Fruit fly (Drosophila melanogaster) whole organism, embryonic: ENCODE data around the gene alpha-Man-Ia.

Experiments used
- Abd-B ChIP-seq: fragments of 200-800 bp; sonication (Bioruptor generic); optimal IDR thresholded peaks from 2 replicates; lab custom pipeline; 2018; ENCODE audit warnings: missing biosample characterization, mild to moderate bottlenecking, missing genetic modification characterization, moderate library complexity
- Antp ChIP-seq: fragments of 200-800 bp; sonication (Bioruptor generic); optimal IDR thresholded peaks from 3 replicates; lab custom pipeline; 2016; ENCODE audit warnings: missing biosample characterization, missing genetic modification characterization
- Atf3 ChIP-seq: fragments of 200-800 bp; sonication (Bioruptor generic); optimal IDR thresholded peaks from 3 replicates; lab custom pipeline; 2016; ENCODE audit warnings: missing biosample characterization, missing genetic modification characterization
- B-H2 ChIP-seq: fragments of 200-800 bp; sonication (Bioruptor generic); optimal IDR thresholded peaks from 2 replicates; lab custom pipeline; 2018; ENCODE audit warnings: missing biosample characterization, mild to moderate bottlenecking, missing genetic modification characterization
- CG10267 ChIP-seq: fragments of 200-800 bp; sonication (Bioruptor generic); optimal IDR thresholded peaks from 2 replicates; lab custom pipeline; 2018; ENCODE audit warnings: missing biosample characterization, mild to moderate bottlenecking, missing genetic modification characterization, moderate library complexity
- CG10543 ChIP-seq: fragments of 200-800 bp; sonication (Bioruptor generic); optimal IDR thresholded peaks from 3 replicates; lab custom pipeline; 2017; ENCODE audit warnings: missing biosample characterization, mild to moderate bottlenecking, missing genetic modification characterization, moderate library complexity
- CG1233 ChIP-seq: fragments of 200-800 bp; sonication (Bioruptor generic); optimal IDR thresholded peaks from 4 replicates; lab custom pipeline; 2018; ENCODE audit warnings: missing biosample characterization, mild to moderate bottlenecking, missing genetic modification characterization
- CG12391 ChIP-seq: fragments of 200-800 bp; sonication (Bioruptor generic); optimal IDR thresholded peaks from 3 replicates; lab custom pipeline; 2018; ENCODE audit warnings: missing biosample characterization, mild to moderate bottlenecking, missing genetic modification characterization, moderate library complexity
- CG13775 ChIP-seq: fragments of 200-800 bp; sonication (Bioruptor generic); optimal IDR thresholded peaks from 3 replicates; lab custom pipeline; 2017; ENCODE audit warnings: missing biosample characterization, mild to moderate bottlenecking, missing genetic modification characterization
- CG18599 ChIP-seq: fragments of 200-800 bp; sonication (Bioruptor generic); optimal IDR thresholded peaks from 3 replicates; lab custom pipeline; 2017; ENCODE audit warnings: missing biosample characterization, missing genetic modification characterization, mild to moderate bottlenecking, moderate library complexity, missing genetic modification reagents
- CG2116 ChIP-seq: fragments of 200-800 bp; sonication (Bioruptor generic); optimal IDR thresholded peaks from 3 replicates; lab custom pipeline; 2018; ENCODE audit warnings: missing biosample characterization, mild to moderate bottlenecking, missing genetic modification characterization
- CG3847 ChIP-seq: fragments of 200-800 bp; sonication (Bioruptor generic); IDR thresholded peaks from 2 replicates; pipeline ENCODE4 v1.3.6; 2022; ENCODE audit warnings: missing biosample characterization, missing genetic modification characterization
- CG7928 ChIP-seq: fragments of 200-800 bp; sonication (Bioruptor generic); optimal IDR thresholded peaks from 2 replicates; lab custom pipeline; 2017; ENCODE audit warnings: missing biosample characterization, mild to moderate bottlenecking, missing genetic modification characterization
- CG8944 ChIP-seq: fragments of 200-800 bp; sonication (Bioruptor generic); optimal IDR thresholded peaks from 3 replicates; lab custom pipeline; 2016; ENCODE audit warnings: missing biosample characterization, missing genetic modification characterization
- CG9727 ChIP-seq: fragments of 200-800 bp; sonication (Bioruptor generic); optimal IDR thresholded peaks from 3 replicates; lab custom pipeline; 2017; ENCODE audit warnings: missing biosample characterization, mild to moderate bottlenecking, missing genetic modification characterization
- Camta ChIP-seq: fragments of 200-800 bp; sonication (Bioruptor generic); optimal IDR thresholded peaks from 2 replicates; lab custom pipeline; 2016; ENCODE audit warnings: missing biosample characterization, missing genetic modification characterization
- Dll ChIP-seq: fragments of 200-800 bp; sonication (Bioruptor generic); IDR thresholded peaks from 4 replicates; pipeline ENCODE4 v1.3.6; 2022; ENCODE audit warnings: missing biosample characterization, missing genetic modification characterization; ENCODE audit not compliant: partially characterized antibody
- Dref ChIP-seq: fragments of 200-800 bp; sonication (Bioruptor generic); IDR thresholded peaks from 2 replicates; pipeline ENCODE4 v1.3.6; 2022; ENCODE audit warnings: missing biosample characterization, missing genetic modification characterization
- HLH54F ChIP-seq: fragments of 200-800 bp; sonication (Bioruptor generic); optimal IDR thresholded peaks from 3 replicates; lab custom pipeline; 2016; ENCODE audit warnings: missing biosample characterization, missing genetic modification characterization
- Jarid2 ChIP-seq: fragments of 200-800 bp; sonication (Bioruptor generic); optimal IDR thresholded peaks from 3 replicates; lab custom pipeline; 2017; ENCODE audit warnings: mild to moderate bottlenecking, missing biosample characterization, missing genetic modification reagents, missing genetic modification characterization
- MBD-R2 ChIP-seq: fragments of 200-800 bp; sonication (Bioruptor generic); IDR thresholded peaks from 2 replicates; pipeline ENCODE4 v1.3.6; 2022; ENCODE audit warnings: missing biosample characterization, missing genetic modification characterization
- Nf-YC ChIP-seq: fragments of 200-800 bp; optimal IDR thresholded peaks from 3 replicates; lab custom pipeline; 2019; ENCODE audit warnings: missing biosample characterization, mild to moderate bottlenecking, missing genetic modification characterization, moderate library complexity
- Oli ChIP-seq: fragments of 200-800 bp; sonication (Bioruptor generic); optimal IDR thresholded peaks from 2 replicates; lab custom pipeline; 2018; ENCODE audit warnings: missing biosample characterization, mild to moderate bottlenecking, missing genetic modification characterization, moderate library complexity
- Opbp ChIP-seq: fragments of 200-800 bp; sonication (Bioruptor generic); IDR thresholded peaks from 3 replicates; pipeline ENCODE4 v1.3.6; 2022; ENCODE audit warnings: missing biosample characterization, missing genetic modification characterization; ENCODE audit not compliant: partially characterized antibody
- Xbp1 ChIP-seq: fragments of 200-800 bp; sonication (Bioruptor generic); optimal IDR thresholded peaks from 3 replicates; lab custom pipeline; 2016; ENCODE audit warnings: missing biosample characterization, mild to moderate bottlenecking, missing genetic modification characterization
- Xrp1 ChIP-seq: fragments of 200-800 bp; sonication (Bioruptor generic); IDR thresholded peaks from 2 replicates; pipeline ENCODE4 v1.3.6; 2022; ENCODE audit warnings: missing biosample characterization, missing genetic modification characterization
- bab2 ChIP-seq: fragments of 200-800 bp; sonication (Bioruptor generic); optimal IDR thresholded peaks from 2 replicates; lab custom pipeline; 2016; ENCODE audit warnings: missing biosample characterization, missing genetic modification characterization
- bsh ChIP-seq, 2 experiments: fragments of 200-800 bp; sonication (Bioruptor generic); optimal IDR thresholded peaks; 2 replicates each; lab custom pipeline; 2017 to 2018; ENCODE audit warnings: mild to moderate bottlenecking in 2 of 2, missing biosample characterization in 2 of 2, missing genetic modification characterization in 2 of 2, moderate library complexity in 1 of 2
- ftz-f1 ChIP-seq: fragments of 200-800 bp; sonication (Bioruptor generic); optimal IDR thresholded peaks from 2 replicates; lab custom pipeline; 2016; ENCODE audit warnings: missing biosample characterization, missing genetic modification characterization
- hbn ChIP-seq: fragments of 200-800 bp; sonication (Bioruptor generic); IDR thresholded peaks from 2 replicates; pipeline ENCODE4 v1.3.6; 2022; ENCODE audit warnings: missing biosample characterization, missing genetic modification characterization; ENCODE audit not compliant: partially characterized antibody
- hkb ChIP-seq, 2 experiments: fragments of 200-800 bp in 1 of 2; fragments of >200 bp in 1 of 2; sonication (Bioruptor generic) in 1 of 2; IDR thresholded peaks in 1 of 2; optimal IDR thresholded peaks in 1 of 2; 2 replicates each; pipeline versions ENCODE4 v1.3.6 to Lab custom; 2017 to 2022; ENCODE audit warnings: missing biosample characterization in 1 of 2, missing genetic modification characterization in 1 of 2
- ind ChIP-seq: fragments of 200-800 bp; sonication (Bioruptor generic); optimal IDR thresholded peaks from 3 replicates; lab custom pipeline; 2016; ENCODE audit warnings: missing biosample characterization, missing genetic modification characterization
- insv ChIP-seq, 2 experiments: fragments of 200-800 bp; sonication (Bioruptor generic); optimal IDR thresholded peaks; 3 replicates each; lab custom pipeline; 2016 to 2018; ENCODE audit warnings: missing biosample characterization in 2 of 2, missing genetic modification characterization in 2 of 2
- inv ChIP-seq: fragments of 200-800 bp; sonication (Bioruptor generic); IDR thresholded peaks from 2 replicates; pipeline ENCODE4 v1.3.6; 2022; ENCODE audit warnings: missing biosample characterization, missing genetic modification characterization; ENCODE audit not compliant: partially characterized antibody
- jumu ChIP-seq: fragments of 200-800 bp; sonication (Bioruptor generic); optimal IDR thresholded peaks from 3 replicates; lab custom pipeline; 2016; ENCODE audit warnings: missing biosample characterization, missing genetic modification characterization
- lola ChIP-seq, 3 experiments: fragments of >200 bp in 2 of 3; fragments of 200-800 bp in 1 of 3; sonication (Bioruptor generic) in 1 of 3; optimal IDR thresholded peaks; 2 replicates each; lab custom pipeline; 2017 to 2019; ENCODE audit warnings: missing biosample characterization in 3 of 3, missing genetic modification characterization in 3 of 3, mild to moderate bottlenecking in 1 of 3, moderate library complexity in 1 of 3
- sima ChIP-seq: fragments of 200-800 bp; sonication (Bioruptor generic); optimal IDR thresholded peaks from 2 replicates; lab custom pipeline; 2016; ENCODE audit warnings: missing biosample characterization, missing genetic modification characterization
- slp2 ChIP-seq: fragments of 200-800 bp; sonication (Bioruptor generic); optimal IDR thresholded peaks from 2 replicates; lab custom pipeline; 2016; ENCODE audit warnings: missing biosample characterization, missing genetic modification characterization
- stwl ChIP-seq: fragments of 200-800 bp; sonication (Bioruptor generic); optimal IDR thresholded peaks from 3 replicates; lab custom pipeline; 2018; ENCODE audit warnings: missing biosample characterization, mild to moderate bottlenecking, missing genetic modification characterization, moderate library complexity
- sug ChIP-seq: fragments of 200-800 bp; optimal IDR thresholded peaks from 2 replicates; lab custom pipeline; 2019; ENCODE audit warnings: missing biosample characterization, mild to moderate bottlenecking, missing genetic modification characterization, moderate library complexity
- tin ChIP-seq: fragments of 200-800 bp; sonication (Bioruptor generic); optimal IDR thresholded peaks from 3 replicates; lab custom pipeline; 2016; ENCODE audit warnings: missing biosample characterization, missing genetic modification characterization
- vvl ChIP-seq: fragments of 200-800 bp; sonication (Bioruptor generic); IDR thresholded peaks from 2 replicates; pipeline ENCODE4 v1.3.6; 2022; ENCODE audit warnings: missing biosample characterization, missing genetic modification characterization

Gene alpha-Man-Ia

DNA sequence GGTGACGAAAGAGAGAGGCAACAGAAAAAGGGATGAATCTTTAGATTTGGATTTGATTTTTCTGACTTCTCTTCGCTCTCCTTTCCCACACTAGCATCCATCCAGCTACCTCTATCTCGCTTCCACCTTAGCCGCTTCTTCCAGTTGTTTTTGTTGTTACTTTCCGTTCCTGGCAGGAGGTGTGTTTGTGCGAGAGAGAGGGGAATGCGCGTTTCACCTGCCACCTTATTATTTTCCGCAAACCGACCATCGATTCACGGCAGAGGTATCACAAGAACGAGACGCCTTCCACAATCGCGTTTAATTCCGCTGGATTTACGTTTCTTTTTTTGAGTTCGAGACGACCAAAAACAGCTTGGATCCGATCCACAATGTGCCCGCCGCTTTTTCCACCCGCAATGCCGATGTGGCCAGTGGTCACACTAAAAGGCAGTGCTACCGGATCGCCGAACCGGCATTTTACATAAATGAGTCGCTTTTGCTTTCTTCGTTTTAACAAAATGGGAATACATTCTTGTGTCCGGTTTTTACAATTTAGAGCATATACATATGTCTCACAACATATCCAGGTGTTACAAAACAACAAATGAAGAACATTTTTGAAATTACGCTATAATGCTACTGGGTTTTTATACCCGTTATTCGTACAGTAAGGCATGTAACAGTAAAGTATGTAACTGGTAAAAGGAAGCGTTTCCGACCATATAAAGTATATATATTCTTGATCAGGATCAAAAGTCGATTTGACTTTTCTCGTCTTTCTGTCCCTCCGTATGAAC is at the start of gene alpha-Man-Ia (continued):
- peak; percentile 11 for TF ChIP-seq tin (GFP tag; lab: Kevin White, UChicago)
- peak; percentile 14 for TF ChIP-seq CG18599
- TF ChIP-seq CG2116: peak; percentile 78
- 0 out of 2 replicates have a peak, but pooled peaks have one; percentile 10 for TF ChIP-seq hbn (GFP tag; lab: Robert Waterston, UW)
- TF ChIP-seq CG3847 (GFP tag; lab: Robert Waterston, UW): peak; percentile 65
- 0 out of 2 replicates have a peak, but pooled peaks have one; percentile 9 for TF ChIP-seq Xrp1 (GFP tag; lab: Robert Waterston, UW)
- peak; percentile 42 for TF ChIP-seq Xbp1 (GFP tag; lab: Kevin White, UChicago)
- no peak for TF ChIP-seq Dll (GFP tag; lab: Robert Waterston, UW)
- peak; percentile 16 for TF ChIP-seq hkb (optimal IDR thresholded peaks at IDR 0.05; lab: Kevin White, UChicago)
- no peak for TF ChIP-seq hkb (GFP tag; IDR thresholded peaks at IDR 0.05; lab: Robert Waterston, UW)
- TF ChIP-seq Camta: peak; percentile 14
- TF ChIP-seq CG7928 (GFP tag; lab: Kevin White, UChicago): no peak
- TF ChIP-seq ind: peak; percentile 8
- peak; percentile 49 for TF ChIP-seq Antp (GFP tag; lab: Kevin White, UChicago)
- peak; percentile 56 for TF ChIP-seq Dref (GFP tag; lab: Robert Waterston, UW)
- peak; percentile 35 for TF ChIP-seq Jarid2
- TF ChIP-seq stwl: peak; percentile 44
- no peak for TF ChIP-seq bsh (GFP tag; optimal IDR thresholded peaks at IDR 0.05; lab: Kevin White, UChicago)
- no peak for TF ChIP-seq slp2 (GFP tag; lab: Kevin White, UChicago)
- TF ChIP-seq vvl: peak; percentile 30; the same call in 1 of the 2 replicates
- TF ChIP-seq inv (GFP tag; lab: Robert Waterston, UW): 0 out of 2 replicates have a peak, but pooled peaks have one; percentile 10
- peak; percentile 42; the same call in 1 of the 2 replicates for TF ChIP-seq MBD-R2 (GFP tag; lab: Robert Waterston, UW)
- peak; percentile 12 for TF ChIP-seq CG8944 (GFP tag; lab: Kevin White, UChicago)
- TF ChIP-seq B-H2 (GFP tag; lab: Kevin White, UChicago): peak; percentile 26
- peak; percentile 37 for TF ChIP-seq CG10543 (GFP tag; lab: Kevin White, UChicago)
- TF ChIP-seq CG13775: peak; percentile 38
- TF ChIP-seq Nf-YC (tag; lab: Kevin White, UChicago): peak; percentile 14
- peak in 1 of 3 experiments; percentile 20 for TF ChIP-seq lola (GFP tag; optimal IDR thresholded peaks at IDR 0.05; lab: Kevin White, UChicago)
- TF ChIP-seq CG12391: peak; percentile 34
- peak; percentile 27 for TF ChIP-seq HLH54F
- peak; percentile 24 for TF ChIP-seq sug
- TF ChIP-seq CG9727 (GFP tag; lab: Kevin White, UChicago): no peak
- TF ChIP-seq jumu (GFP tag; lab: Kevin White, UChicago): peak; percentile 26
- TF ChIP-seq CG1233 (GFP tag; lab: Kevin White, UChicago): no peak
- peak; percentile 57; the same call in 2 of the 3 replicates for TF ChIP-seq Opbp (GFP tag; lab: Robert Waterston, UW)
- peak; percentile 9 for TF ChIP-seq CG10267 (tag; lab: Kevin White, UChicago)
- TF ChIP-seq bab2 (GFP tag; lab: Kevin White, UChicago): peak; percentile 37
- no peak for TF ChIP-seq Abd-B (GFP tag; lab: Kevin White, UChicago)
- TF ChIP-seq sima (GFP tag; lab: Kevin White, UChicago): no peak
- peak; percentile 7 for TF ChIP-seq Oli (tag; lab: Kevin White, UChicago)
- peak; percentile 8 for TF ChIP-seq Atf3 (GFP tag; lab: Kevin White, UChicago)
- TF ChIP-seq insv (GFP tag; optimal IDR thresholded peaks at IDR 0.05; lab: Kevin White, UChicago): peak in 1 of 2 experiments; percentile 8
- TF ChIP-seq ftz-f1 (GFP tag; lab: Kevin White, UChicago): no peak
